Fruit fly (Drosophila melanogaster) whole organism, embryonic: ENCODE data around the gene CG31922.

ENCODE experiments used
- Aef1 ChIP-seq: fragments of 200-800 bp; sonication (Bioruptor generic); IDR thresholded peaks from 3 replicates; pipeline ENCODE4 v1.3.6; 2022; ENCODE audit warnings: missing biosample characterization, missing genetic modification characterization
- B-H1 ChIP-seq: fragments of 200-800 bp; sonication (Bioruptor generic); IDR thresholded peaks from 3 replicates; pipeline ENCODE4 v1.3.6; 2022; ENCODE audit warnings: missing biosample characterization, missing genetic modification characterization
- CG12104 ChIP-seq: fragments of 200-800 bp; sonication (Bioruptor generic); optimal IDR thresholded peaks from 3 replicates; lab custom pipeline; 2016; ENCODE audit warnings: missing biosample characterization, missing genetic modification characterization
- CG13123 ChIP-seq: fragments of 200-800 bp; sonication (Bioruptor generic); optimal IDR thresholded peaks from 2 replicates; lab custom pipeline; 2016; ENCODE audit warnings: missing biosample characterization, missing genetic modification characterization
- CG13287 ChIP-seq: fragments of 200-800 bp; sonication (Bioruptor generic); IDR thresholded peaks from 2 replicates; pipeline ENCODE4 v1.3.6; 2022; ENCODE audit warnings: missing biosample characterization, missing genetic modification characterization; ENCODE audit not compliant: partially characterized antibody
- CG13624 ChIP-seq: fragments of 200-800 bp; sonication (Bioruptor generic); optimal IDR thresholded peaks from 2 replicates; lab custom pipeline; 2016; ENCODE audit warnings: missing biosample characterization, missing genetic modification characterization
- CG1529 ChIP-seq: fragments of 200-800 bp; sonication (Bioruptor generic); optimal IDR thresholded peaks from 3 replicates; lab custom pipeline; 2018; ENCODE audit warnings: missing biosample characterization, missing genetic modification characterization
- CG1603 ChIP-seq: fragments of 200-800 bp; sonication (Bioruptor generic); optimal IDR thresholded peaks from 2 replicates; lab custom pipeline; 2019; ENCODE audit warnings: missing biosample characterization, mild to moderate bottlenecking, missing genetic modification characterization, moderate library complexity
- CG2116 ChIP-seq: fragments of 200-800 bp; sonication (Bioruptor generic); optimal IDR thresholded peaks from 3 replicates; lab custom pipeline; 2018; ENCODE audit warnings: missing biosample characterization, mild to moderate bottlenecking, missing genetic modification characterization
- CG2202 ChIP-seq: fragments of 200-800 bp; sonication (Bioruptor generic); optimal IDR thresholded peaks from 2 replicates; lab custom pipeline; 2018; ENCODE audit warnings: missing biosample characterization, mild to moderate bottlenecking, missing genetic modification characterization
- CG2712 ChIP-seq: fragments of 200-800 bp; optimal IDR thresholded peaks from 3 replicates; lab custom pipeline; 2019; ENCODE audit warnings: missing biosample characterization, mild to moderate bottlenecking, missing genetic modification characterization, moderate library complexity
- CG30403 ChIP-seq: fragments of 200-800 bp; sonication (Bioruptor generic); optimal IDR thresholded peaks from 3 replicates; lab custom pipeline; 2016; ENCODE audit warnings: missing biosample characterization, missing genetic modification characterization
- CG3726 ChIP-seq: fragments of 200-800 bp; sonication (Bioruptor generic); IDR thresholded peaks from 3 replicates; pipeline ENCODE4, ENCODE4 v1.3.6; 2022; ENCODE audit warnings: missing biosample characterization, missing genetic modification characterization
- CG3838 ChIP-seq: fragments of 200-800 bp; sonication (Bioruptor generic); optimal IDR thresholded peaks from 3 replicates; lab custom pipeline; 2016; ENCODE audit warnings: missing biosample characterization, missing genetic modification characterization
- CG3995 ChIP-seq: fragments of 200-800 bp; sonication (Bioruptor generic); optimal IDR thresholded peaks from 3 replicates; lab custom pipeline; 2016; ENCODE audit warnings: missing biosample characterization, missing genetic modification characterization
- CG4424 ChIP-seq: fragments of 200-800 bp; sonication (Bioruptor generic); optimal IDR thresholded peaks from 3 replicates; lab custom pipeline; 2016; ENCODE audit warnings: missing biosample characterization, missing genetic modification characterization
- CG6689 ChIP-seq: fragments of 200-800 bp; sonication (Bioruptor generic); IDR thresholded peaks from 2 replicates; pipeline ENCODE4 v1.3.6; 2022; ENCODE audit warnings: missing biosample characterization, missing genetic modification characterization
- CG8388 ChIP-seq: fragments of 200-800 bp; sonication (Bioruptor generic); optimal IDR thresholded peaks from 2 replicates; lab custom pipeline; 2019; ENCODE audit warnings: missing biosample characterization, mild to moderate bottlenecking, missing genetic modification characterization, moderate library complexity
- CG9727 ChIP-seq: fragments of 200-800 bp; sonication (Bioruptor generic); optimal IDR thresholded peaks from 3 replicates; lab custom pipeline; 2017; ENCODE audit warnings: missing biosample characterization, mild to moderate bottlenecking, missing genetic modification characterization
- H2.0 ChIP-seq: fragments of 200-800 bp; sonication (Bioruptor generic); IDR thresholded peaks from 2 replicates; pipeline ENCODE4 v1.3.6; 2022; ENCODE audit warnings: missing biosample characterization, missing genetic modification characterization
- HLH54F ChIP-seq: fragments of 200-800 bp; sonication (Bioruptor generic); optimal IDR thresholded peaks from 3 replicates; lab custom pipeline; 2016; ENCODE audit warnings: missing biosample characterization, missing genetic modification characterization
- Oli ChIP-seq: fragments of 200-800 bp; sonication (Bioruptor generic); optimal IDR thresholded peaks from 2 replicates; lab custom pipeline; 2018; ENCODE audit warnings: missing biosample characterization, mild to moderate bottlenecking, missing genetic modification characterization, moderate library complexity
- Ptx1 ChIP-seq: fragments of 200-800 bp; sonication (Bioruptor generic); IDR thresholded peaks from 2 replicates; pipeline ENCODE4 v1.3.6; 2022; ENCODE audit warnings: missing biosample characterization, missing genetic modification characterization
- Rfx ChIP-seq: fragments of 200-800 bp; sonication (Bioruptor generic); IDR thresholded peaks from 2 replicates; pipeline ENCODE4 v1.3.6; 2022; ENCODE audit warnings: missing biosample characterization, missing genetic modification characterization
- Trl ChIP-seq, 3 experiments: fragments of >200 bp in 2 of 3; fragments of 200-800 bp in 1 of 3; sonication (Bioruptor generic) in 1 of 3; optimal IDR thresholded peaks; 2 replicates in 1 of 3; 3 replicates in 2 of 3; lab custom pipeline; 2016 to 2017; ENCODE audit warnings: missing biosample characterization in 1 of 3, missing genetic modification characterization in 1 of 3
- Xbp1 ChIP-seq: fragments of 200-800 bp; sonication (Bioruptor generic); optimal IDR thresholded peaks from 3 replicates; lab custom pipeline; 2016; ENCODE audit warnings: missing biosample characterization, mild to moderate bottlenecking, missing genetic modification characterization
- ab ChIP-seq: fragments of 200-800 bp; sonication (Bioruptor generic); optimal IDR thresholded peaks from 2 replicates; lab custom pipeline; 2016; ENCODE audit warnings: missing biosample characterization, missing genetic modification characterization
- ato ChIP-seq: fragments of 200-800 bp; sonication (Bioruptor generic); IDR thresholded peaks from 2 replicates; pipeline ENCODE4 v1.3.6; 2022; ENCODE audit warnings: missing biosample characterization, missing genetic modification characterization; ENCODE audit not compliant: partially characterized antibody
- bab2 ChIP-seq: fragments of 200-800 bp; sonication (Bioruptor generic); optimal IDR thresholded peaks from 2 replicates; lab custom pipeline; 2016; ENCODE audit warnings: missing biosample characterization, missing genetic modification characterization
- chinmo ChIP-seq: fragments of 200-800 bp; sonication (Bioruptor generic); IDR thresholded peaks from 4 replicates; pipeline ENCODE4 v1.3.6; 2022; ENCODE audit warnings: missing biosample characterization, missing genetic modification characterization; ENCODE audit not compliant: partially characterized antibody
- dpn ChIP-seq, 2 experiments: fragments of 200-800 bp; sonication (Bioruptor generic); optimal IDR thresholded peaks; 3 replicates each; lab custom pipeline; 2016; ENCODE audit warnings: missing biosample characterization in 2 of 2, missing genetic modification characterization in 2 of 2
- en ChIP-seq: fragments of 200-800 bp; sonication (Bioruptor generic); optimal IDR thresholded peaks from 2 replicates; lab custom pipeline; 2016; ENCODE audit warnings: missing biosample characterization, missing genetic modification characterization
- fu2 ChIP-seq: fragments of 200-800 bp; sonication (Bioruptor generic); optimal IDR thresholded peaks from 2 replicates; lab custom pipeline; 2016; ENCODE audit warnings: missing biosample characterization, missing genetic modification characterization
- gem ChIP-seq: fragments of 200-800 bp; sonication (Bioruptor generic); optimal IDR thresholded peaks from 2 replicates; lab custom pipeline; 2019; ENCODE audit warnings: missing biosample characterization, mild to moderate bottlenecking, missing genetic modification characterization, moderate library complexity
- gfzf ChIP-seq: fragments of 200-800 bp; sonication (Bioruptor generic); optimal IDR thresholded peaks from 2 replicates; lab custom pipeline; 2016; ENCODE audit warnings: missing biosample characterization, mild to moderate bottlenecking, missing genetic modification characterization, moderate library complexity
- ind ChIP-seq: fragments of 200-800 bp; sonication (Bioruptor generic); optimal IDR thresholded peaks from 3 replicates; lab custom pipeline; 2016; ENCODE audit warnings: missing biosample characterization, missing genetic modification characterization
- kay ChIP-seq: fragments of 200-800 bp; sonication (Bioruptor generic); optimal IDR thresholded peaks from 2 replicates; lab custom pipeline; 2016; ENCODE audit warnings: missing biosample characterization, missing genetic modification characterization
- lov ChIP-seq, 2 experiments: fragments of 200-800 bp in 1 of 2; fragments of >200 bp in 1 of 2; sonication (Bioruptor generic) in 1 of 2; IDR thresholded peaks in 1 of 2; optimal IDR thresholded peaks in 1 of 2; 2 replicates in 1 of 2; 3 replicates in 1 of 2; pipeline versions ENCODE4 v1.3.6 to Lab custom; 2017 to 2022; ENCODE audit warnings: missing biosample characterization in 1 of 2, missing genetic modification characterization in 1 of 2
- mam ChIP-seq: fragments of 200-800 bp; sonication (Bioruptor generic); optimal IDR thresholded peaks from 3 replicates; lab custom pipeline; 2016; ENCODE audit warnings: missing biosample characterization, missing genetic modification characterization
- oc ChIP-seq: fragments of 200-800 bp; sonication (Bioruptor generic); optimal IDR thresholded peaks from 2 replicates; lab custom pipeline; 2018; ENCODE audit warnings: missing biosample characterization, mild to moderate bottlenecking, missing genetic modification characterization, moderate library complexity
- otp ChIP-seq: fragments of 200-800 bp; sonication (Bioruptor generic); IDR thresholded peaks from 3 replicates; pipeline ENCODE4, ENCODE4 v1.3.6; 2022; ENCODE audit warnings: missing biosample characterization, missing genetic modification characterization
- pzg ChIP-seq: fragments of 200-800 bp; sonication (Bioruptor generic); optimal IDR thresholded peaks from 3 replicates; lab custom pipeline; 2018; ENCODE audit warnings: missing biosample characterization, mild to moderate bottlenecking, missing genetic modification characterization, moderate library complexity
- sisA ChIP-seq: fragments of 200-800 bp; sonication (Bioruptor generic); IDR thresholded peaks from 2 replicates; pipeline ENCODE4 v1.3.6; 2022; ENCODE audit warnings: missing biosample characterization, missing genetic modification characterization
- trem ChIP-seq: fragments of 200-800 bp; optimal IDR thresholded peaks from 3 replicates; lab custom pipeline; 2019; ENCODE audit warnings: missing biosample characterization, mild to moderate bottlenecking, missing genetic modification characterization, moderate library complexity
- unpg ChIP-seq: fragments of 200-800 bp; sonication (Bioruptor generic); optimal IDR thresholded peaks from 3 replicates; lab custom pipeline; 2018; ENCODE audit warnings: missing biosample characterization, mild to moderate bottlenecking, missing genetic modification characterization, moderate library complexity
- vvl ChIP-seq: fragments of 200-800 bp; sonication (Bioruptor generic); IDR thresholded peaks from 2 replicates; pipeline ENCODE4 v1.3.6; 2022; ENCODE audit warnings: missing biosample characterization, missing genetic modification characterization
- z ChIP-seq: fragments of 200-800 bp; sonication (Bioruptor generic); IDR thresholded peaks from 3 replicates; pipeline ENCODE4 v1.3.6; 2022; ENCODE audit warnings: missing biosample characterization, missing genetic modification characterization
- zen ChIP-seq: fragments of 200-800 bp; sonication (Bioruptor generic); optimal IDR thresholded peaks from 3 replicates; lab custom pipeline; 2018; ENCODE audit warnings: missing biosample characterization, mild to moderate bottlenecking, missing genetic modification characterization, moderate library complexity

CG31922 gene

dm6 chr2L:1157679-1158518 is 12.1 kb upstream of the CG31922 start, which contains the start of gene capt (continued):
- TF ChIP-seq CG3838 (GFP tag; lab: Kevin White, UChicago): no peak
- TF ChIP-seq CG2202 (tag; lab: Kevin White, UChicago): no peak
- peak; percentile 75 for TF ChIP-seq gfzf (GFP tag; lab: Kevin White, UChicago)
- peak; percentile 24 for TF ChIP-seq CG2712 (tag; lab: Kevin White, UChicago)
- TF ChIP-seq CG13123 (GFP tag; lab: Kevin White, UChicago): no peak
- TF ChIP-seq CG13287 (GFP tag; lab: Robert Waterston, UW): peak; percentile 19; the same call in 1 of the 2 replicates
- no peak for TF ChIP-seq lov (optimal IDR thresholded peaks at IDR 0.05; lab: Kevin White, UChicago)
- no peak for TF ChIP-seq lov (GFP tag; IDR thresholded peaks at IDR 0.05; lab: Robert Waterston, UW)
- peak; percentile 39 for TF ChIP-seq pzg (GFP tag; lab: Kevin White, UChicago)
- TF ChIP-seq CG1529 (GFP tag; lab: Kevin White, UChicago): no peak
- peak; percentile 24 to 28 for TF ChIP-seq dpn (GFP tag; optimal IDR thresholded peaks at IDR 0.05; lab: Kevin White, UChicago)
- TF ChIP-seq Ptx1 (GFP tag; lab: Robert Waterston, UW): 0 out of 2 replicates have a peak, but pooled peaks have one; percentile 29
- TF ChIP-seq CG1603 (tag; lab: Kevin White, UChicago): peak; percentile 39
- peak; percentile 52 for TF ChIP-seq ind (GFP tag; lab: Kevin White, UChicago)
- no peak for TF ChIP-seq otp (GFP tag; lab: Robert Waterston, UW)
- no peak for TF ChIP-seq gem (tag; lab: Kevin White, UChicago)
- TF ChIP-seq Trl (optimal IDR thresholded peaks at IDR 0.05; lab: Kevin White, UChicago): peak in 1 of 2 experiments; percentile 30
- TF ChIP-seq Trl (GFP tag; optimal IDR thresholded peaks at IDR 0.05; lab: Kevin White, UChicago): no peak
- TF ChIP-seq ab (GFP tag; lab: Kevin White, UChicago): no peak
- peak; percentile 36 for TF ChIP-seq CG13624 (GFP tag; lab: Kevin White, UChicago)
- no peak for TF ChIP-seq oc (tag; lab: Kevin White, UChicago)
- TF ChIP-seq en (GFP tag; lab: Kevin White, UChicago): no peak
- TF ChIP-seq HLH54F (GFP tag; lab: Kevin White, UChicago): peak; percentile 16
- TF ChIP-seq bab2 (GFP tag; lab: Kevin White, UChicago): peak; percentile 40
- no peak for TF ChIP-seq B-H1 (GFP tag; lab: Robert Waterston, UW)
- TF ChIP-seq CG8388 (GFP tag; lab: Kevin White, UChicago): peak; percentile 10
- TF ChIP-seq CG4424: peak; percentile 21
- peak; percentile 69 for TF ChIP-seq kay (GFP tag; lab: Kevin White, UChicago)
- 0 out of 2 replicates have a peak, but pooled peaks have one; percentile 7 for TF ChIP-seq H2.0 (GFP tag; lab: Robert Waterston, UW)
- TF ChIP-seq mam (GFP tag; lab: Kevin White, UChicago): peak; percentile 49
- TF ChIP-seq vvl (GFP tag; lab: Robert Waterston, UW): peak; percentile 27; the same call in 1 of the 2 replicates
- TF ChIP-seq CG3995: peak; percentile 8
- peak; percentile 18 for TF ChIP-seq CG9727 (GFP tag; lab: Kevin White, UChicago)
- TF ChIP-seq Oli (tag; lab: Kevin White, UChicago): peak; percentile 34
- TF ChIP-seq Xbp1 (GFP tag; lab: Kevin White, UChicago): peak; percentile 44
- peak; percentile 2 for TF ChIP-seq unpg (GFP tag; lab: Kevin White, UChicago)
- TF ChIP-seq CG6689: peak; percentile 68
- peak; percentile 9 for TF ChIP-seq trem
- peak; percentile 17 for TF ChIP-seq zen (tag; lab: Kevin White, UChicago)
- TF ChIP-seq Aef1 (GFP tag; lab: Robert Waterston, UW): peak; percentile 42; the same call in 1 of the 3 replicates
- no peak for TF ChIP-seq CG3726 (GFP tag; lab: Robert Waterston, UW)
- 0 out of 3 replicates have a peak, but pooled peaks have one; percentile 3 for TF ChIP-seq z
- TF ChIP-seq Rfx: peak; percentile 72
- TF ChIP-seq sisA (GFP tag; lab: Robert Waterston, UW): peak; percentile 21; the same call in 1 of the 2 replicates
- TF ChIP-seq fu2 (GFP tag; lab: Kevin White, UChicago): peak; percentile 10
- peak; percentile 82; the same call in 1 of the 4 replicates for TF ChIP-seq chinmo
- TF ChIP-seq CG30403: peak; percentile 55
- peak; percentile 65 for TF ChIP-seq CG12104 (GFP tag; lab: Kevin White, UChicago)
- no peak for TF ChIP-seq ato (GFP tag; lab: Robert Waterston, UW)
- TF ChIP-seq CG2116 (GFP tag; lab: Kevin White, UChicago): peak; percentile 6
